Worm (Caenorhabditis elegans) whole organism, mixed stage, embryonic: ENCODE results near the gene nspa-8.

Experiments used
- ces-1 ChIP-seq: fragments of 150-350 bp; optimal IDR thresholded peaks from 2 replicates; lab custom pipeline; 2014; ENCODE audit warnings: missing biosample characterization, missing genetic modification reagents, missing genetic modification characterization
- elt-3 ChIP-seq: fragments of 150-350 bp; optimal IDR thresholded peaks from 2 replicates; lab custom pipeline; 2014; ENCODE audit warnings: missing biosample characterization, missing genetic modification characterization
- lin-13 ChIP-seq: fragments of 150-350 bp; optimal IDR thresholded peaks from 2 replicates; lab custom pipeline; 2014; ENCODE audit warnings: missing biosample characterization, missing genetic modification characterization
- lsy-2 ChIP-seq: fragments of 150-350 bp; optimal IDR thresholded peaks from 2 replicates; lab custom pipeline; 2014; ENCODE audit warnings: missing biosample characterization, missing genetic modification characterization
- mab-5 ChIP-seq: fragments of 150-350 bp; optimal IDR thresholded peaks from 2 replicates; lab custom pipeline; 2014; ENCODE audit warnings: missing biosample characterization, missing genetic modification characterization
- nhr-237 ChIP-seq: fragments of 150-350 bp; optimal IDR thresholded peaks from 2 replicates; lab custom pipeline; 2014; ENCODE audit warnings: missing biosample characterization, missing genetic modification characterization
- nhr-28 ChIP-seq: fragments of 150-350 bp; optimal IDR thresholded peaks from 2 replicates; lab custom pipeline; 2014; ENCODE audit warnings: missing biosample characterization, missing genetic modification characterization
- nhr-76 ChIP-seq: sonication (generic microtip); optimal IDR thresholded peaks from 2 replicates; lab custom pipeline; 2017; ENCODE audit warnings: missing biosample characterization, missing genetic modification characterization
- snpc-4 ChIP-seq: fragments of 150-350 bp; optimal IDR thresholded peaks from 2 replicates; lab custom pipeline; 2014; ENCODE audit warnings: missing biosample characterization, missing genetic modification characterization
- unc-62 ChIP-seq: fragments of 150-350 bp; optimal IDR thresholded peaks from 2 replicates; lab custom pipeline; 2014; ENCODE audit warnings: missing biosample characterization, missing genetic modification reagents, missing genetic modification characterization

- peak; percentile 18 for TF ChIP-seq unc-62
- no peak for TF ChIP-seq mab-5 (tag; lab: Kevin White, UChicago)
- TF ChIP-seq snpc-4 (tag; lab: Kevin White, UChicago) = no peak
- no peak for TF ChIP-seq lin-13 (tag; lab: Kevin White, UChicago)
- no peak for TF ChIP-seq ces-1 (GFP tag; lab: Kevin White, UChicago)
- no peak for TF ChIP-seq nhr-237 (tag; lab: Kevin White, UChicago)
- TF ChIP-seq nhr-76 (tag; lab: Kevin White, UChicago) = no peak
- TF ChIP-seq lsy-2 (tag; lab: Kevin White, UChicago) = no peak
- TF ChIP-seq elt-3 (tag; lab: Kevin White, UChicago) = peak; percentile 38
- no peak for TF ChIP-seq nhr-28 (tag; lab: Kevin White, UChicago)
Measured at ce11 chrV:14831460-14832120, 4.7 kb upstream of the nspa-8 start.
